Fruit fly (Drosophila melanogaster): Measurements from ENCODE around the gene CG8086.

The CG8086 gene

DNA sequence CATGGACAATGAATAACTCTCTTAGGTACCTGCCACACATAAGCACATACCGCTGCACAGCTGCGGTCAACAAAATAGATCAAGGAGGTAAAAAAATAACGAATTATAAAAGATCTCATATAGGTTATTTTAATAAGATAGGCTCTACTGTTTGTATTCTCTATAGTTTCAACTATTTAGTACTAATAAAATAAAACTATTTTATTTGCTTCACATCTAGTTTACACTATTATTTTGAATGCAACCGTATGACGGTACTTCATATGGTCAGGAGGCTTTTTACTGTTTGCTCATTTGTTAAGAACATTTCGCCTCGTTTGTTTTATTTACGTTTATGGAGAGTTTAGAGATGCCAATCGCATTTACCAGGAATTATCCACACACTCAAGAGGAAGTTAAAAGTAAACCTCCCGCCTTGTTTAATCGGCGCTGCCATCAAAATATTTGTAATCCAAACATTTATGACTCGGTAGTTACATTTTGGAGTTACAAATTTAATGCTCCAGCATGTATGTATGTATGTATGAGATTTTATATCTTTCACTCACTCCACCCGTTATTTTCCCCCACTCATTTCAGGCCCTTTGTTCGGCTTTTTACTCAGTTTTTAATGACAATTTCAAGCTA is 17.8 kb upstream of the CG8086 start (continued):
- TF ChIP-seq CG1233 (GFP tag; optimal IDR thresholded peaks at IDR 0.05) (peak; percentile 63), peb (GFP tag; IDR thresholded peaks at IDR 0.05) (peak; percentile 28; the same call in 1 of the 2 replicates), MTF-1 (GFP tag; optimal IDR thresholded peaks at IDR 0.05; ENCODE audit: borderline replicate concordance) (peak; percentile 27), Oli (tag; optimal IDR thresholded peaks at IDR 0.05) (peak; percentile 76)

DNA sequence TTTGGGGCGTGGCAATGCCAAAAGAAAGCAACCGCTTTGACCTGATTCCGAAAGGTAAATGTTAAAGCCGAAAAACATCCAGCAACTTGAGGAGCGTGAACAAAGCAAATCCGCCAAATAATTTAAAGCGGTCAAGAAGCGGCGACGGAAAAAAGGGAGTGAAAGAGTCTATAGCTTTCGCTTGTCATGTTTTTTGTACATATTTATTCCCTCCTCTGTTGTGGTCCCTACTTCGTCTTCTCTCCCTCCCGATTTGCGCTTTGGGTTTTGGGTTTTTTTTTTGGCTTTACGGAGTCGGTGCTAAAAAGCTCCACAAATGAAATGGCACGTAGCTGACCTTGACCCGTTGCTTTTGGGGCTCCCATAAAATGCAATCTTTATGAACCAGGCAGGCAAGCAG is 16.8 kb upstream of the CG8086 start:
- TF ChIP-seq Blimp-1 (GFP tag; optimal IDR thresholded peaks at IDR 0.05) = peak; percentile 5
- no peak for TF ChIP-seq HHEX (GFP tag; optimal IDR thresholded peaks at IDR 0.05)
- TF ChIP-seq Mad (GFP tag; optimal IDR thresholded peaks at IDR 0.05) = no peak

DNA sequence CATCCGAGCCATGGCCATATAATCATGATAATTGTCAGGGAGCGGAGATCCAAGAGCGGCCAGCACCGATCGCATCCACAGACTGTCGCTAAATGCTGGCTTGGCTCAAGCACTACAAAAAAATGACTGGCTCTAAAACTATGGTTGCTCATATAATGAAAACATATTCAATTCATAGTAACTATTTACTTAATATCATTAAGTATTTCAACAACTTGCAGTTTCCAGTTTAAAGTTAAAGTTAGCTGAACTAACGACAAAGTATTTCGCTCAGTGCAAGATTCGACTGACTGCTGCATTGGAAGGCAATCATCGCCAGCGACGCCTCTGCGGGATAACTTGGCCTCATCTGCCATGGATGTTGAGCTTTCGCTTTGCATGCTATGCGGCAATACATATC is 13.6 kb upstream of the CG8086 start:
- TF ChIP-seq wdn (GFP tag; IDR thresholded peaks at IDR 0.05) = no peak
- TF ChIP-seq HmgD (GFP tag; optimal IDR thresholded peaks at IDR 0.05) = no peak
- 0 out of 2 replicates have a peak, but pooled peaks have one; percentile 31 for TF ChIP-seq E2f1 (GFP tag; IDR thresholded peaks at IDR 0.05)
- TF ChIP-seq CG30020 (tag; optimal IDR thresholded peaks at IDR 0.05) = no peak
- TF ChIP-seq CG4707 (GFP tag; optimal IDR thresholded peaks at IDR 0.05) = no peak
- TF ChIP-seq Xrp1 (GFP tag; IDR thresholded peaks at IDR 0.05) = peak; percentile 54; the same call in 1 of the 2 replicates
- TF ChIP-seq zen2 (GFP tag; IDR thresholded peaks at IDR 0.05; ENCODE audit: partially characterized antibody) = no peak
- TF ChIP-seq CG12942 (GFP tag; optimal IDR thresholded peaks at IDR 0.05) = no peak
- TF ChIP-seq CG4328 (GFP tag; optimal IDR thresholded peaks at IDR 0.05) = no peak
- TF ChIP-seq pzg (GFP tag; optimal IDR thresholded peaks at IDR 0.05) = no peak
- 0 out of 2 replicates have a peak, but pooled peaks have one; percentile 18 for TF ChIP-seq sisA (GFP tag; IDR thresholded peaks at IDR 0.05)
- no peak for TF ChIP-seq CG17612 (GFP tag; IDR thresholded peaks at IDR 0.05)
- TF ChIP-seq z (GFP tag; IDR thresholded peaks at IDR 0.05) = no peak
- TF ChIP-seq CG7357 (GFP tag; IDR thresholded peaks at IDR 0.05) = no peak
- TF ChIP-seq ci (GFP tag; IDR thresholded peaks at IDR 0.05) = 0 out of 3 replicates have a peak, but pooled peaks have one; percentile 22
- TF ChIP-seq stwl (tag; optimal IDR thresholded peaks at IDR 0.05) = no peak
- TF ChIP-seq ttk (GFP tag; IDR thresholded peaks at IDR 0.05) = 0 out of 2 replicates have a peak, but pooled peaks have one; percentile 24
- TF ChIP-seq prd (optimal IDR thresholded peaks at IDR 0.05) = no peak
- TF ChIP-seq prd (GFP tag; IDR thresholded peaks at IDR 0.05) = peak; percentile 50; the same call in 1 of the 3 replicates
- TF ChIP-seq nerfin-1 (tag; optimal IDR thresholded peaks at IDR 0.05) = no peak
- no peak for TF ChIP-seq Sox102F (GFP tag; optimal IDR thresholded peaks at IDR 0.05)
- peak; percentile 17 for TF ChIP-seq gem (tag; optimal IDR thresholded peaks at IDR 0.05)
- no peak for TF ChIP-seq CG10543 (GFP tag; optimal IDR thresholded peaks at IDR 0.05)
- peak; percentile 84 for TF ChIP-seq Drgx (GFP tag; IDR thresholded peaks at IDR 0.05)
- TF ChIP-seq CG43689 (GFP tag; IDR thresholded peaks at IDR 0.05) = no peak
- no peak for TF ChIP-seq Rx (GFP tag; IDR thresholded peaks at IDR 0.05)
- TF ChIP-seq dysf (GFP tag; IDR thresholded peaks at IDR 0.05) = 0 out of 3 replicates have a peak, but pooled peaks have one; percentile 29
- no peak for TF ChIP-seq CG5953 (GFP tag; IDR thresholded peaks at IDR 0.05)
- no peak for TF ChIP-seq Mrtf (GFP tag; IDR thresholded peaks at IDR 0.05)
- TF ChIP-seq CG17361 (GFP tag; IDR thresholded peaks at IDR 0.05) = no peak
- no peak for TF ChIP-seq HLH4C (GFP tag; IDR thresholded peaks at IDR 0.05; ENCODE audit: partially characterized antibody)
- peak in 1 of 2 experiments; percentile 63 for TF ChIP-seq bsh (GFP tag; optimal IDR thresholded peaks at IDR 0.05)
- no peak for TF ChIP-seq scrt (GFP tag; optimal IDR thresholded peaks at IDR 0.05)
- no peak for TF ChIP-seq tap (tag; optimal IDR thresholded peaks at IDR 0.05)
- no peak for TF ChIP-seq CG8765 (GFP tag; IDR thresholded peaks at IDR 0.05)
- TF ChIP-seq sob (GFP tag; IDR thresholded peaks at IDR 0.05) = no peak
- TF ChIP-seq stc (GFP tag; IDR thresholded peaks at IDR 0.05) = no peak
- no peak for TF ChIP-seq sim (GFP tag; IDR thresholded peaks at IDR 0.05)
- no peak for TF ChIP-seq CG5245 (GFP tag; optimal IDR thresholded peaks at IDR 0.05)
- TF ChIP-seq Pdp1 (GFP tag; optimal IDR thresholded peaks at IDR 0.05) = no peak

All from whole organism, embryonic.